Fruit fly (Drosophila melanogaster): ENCODE data around the gene CG33630.

The CG33630 gene

DNA sequence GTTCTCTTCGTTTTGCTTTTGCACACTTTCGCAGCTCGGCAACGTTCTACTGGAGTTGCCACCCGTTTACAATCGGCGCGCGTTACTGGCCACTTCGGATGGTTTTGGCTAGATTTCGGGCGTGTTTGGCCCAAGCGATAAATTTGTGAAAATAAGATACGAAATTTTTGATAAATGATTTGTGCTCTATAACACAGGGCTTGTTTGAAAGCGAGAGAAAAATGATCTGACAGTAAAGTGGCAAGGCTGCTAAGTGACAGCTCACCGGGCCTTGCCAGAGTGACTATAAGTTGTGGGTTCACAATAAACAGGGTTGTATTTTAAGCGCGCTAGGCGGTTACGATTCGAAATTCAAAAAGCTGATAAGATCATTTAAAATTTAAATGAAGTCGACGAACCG is 47.5 kb downstream of the CG33630 start, which contains the start of gene Fmr1 (continued):
- TF ChIP-seq Aef1 (GFP tag; IDR thresholded peaks at IDR 0.05) (peak; percentile 55), CG14710 (tag; optimal IDR thresholded peaks at IDR 0.05) (peak; percentile 87), CG1647 (GFP tag; optimal IDR thresholded peaks at IDR 0.05) (peak; percentile 53), CG4404 (GFP tag; IDR thresholded peaks at IDR 0.05) (no peak), CG14441 (GFP tag; IDR thresholded peaks at IDR 0.05) (peak; percentile 47; the same call in 1 of the 2 replicates), sima (GFP tag; optimal IDR thresholded peaks at IDR 0.05) (no peak), C15 (GFP tag; IDR thresholded peaks at IDR 0.05) (no peak), slp2 (GFP tag; optimal IDR thresholded peaks at IDR 0.05) (peak; percentile 49), gem (tag; optimal IDR thresholded peaks at IDR 0.05) (peak; percentile 51), CTCF (GFP tag; optimal IDR thresholded peaks at IDR 0.05) (peak; percentile 29), Adf1 (GFP tag; IDR thresholded peaks at IDR 0.05) (no peak), HmgD (GFP tag; optimal IDR thresholded peaks at IDR 0.05) (peak; percentile 54), CG31365 (tag; optimal IDR thresholded peaks at IDR 0.05) (no peak), NfI (GFP tag; optimal IDR thresholded peaks at IDR 0.05) (peak; percentile 67), CG43689 (GFP tag; IDR thresholded peaks at IDR 0.05) (no peak), CG18619 (GFP tag; optimal IDR thresholded peaks at IDR 0.05) (peak; percentile 31), Ets65A (GFP tag) (peak; percentile 96), CG4707 (GFP tag; optimal IDR thresholded peaks at IDR 0.05) (no peak), bbx (GFP tag; IDR thresholded peaks at IDR 0.05; ENCODE audit: partially characterized antibody) (no peak), corto (GFP tag; optimal IDR thresholded peaks at IDR 0.05) (no peak), CG3065 (GFP tag; optimal IDR thresholded peaks at IDR 0.05) (no peak), klu (GFP tag; IDR thresholded peaks at IDR 0.05) (0 out of 2 replicates have a peak, but pooled peaks have one; percentile 28), CG12942 (GFP tag; optimal IDR thresholded peaks at IDR 0.05) (peak; percentile 35), CG18011 (GFP tag; optimal IDR thresholded peaks at IDR 0.05) (peak; percentile 5), CG3838 (GFP tag; optimal IDR thresholded peaks at IDR 0.05) (no peak), chm (GFP tag; IDR thresholded peaks at IDR 0.05) (no peak), Spps (tag; optimal IDR thresholded peaks at IDR 0.05) (peak; percentile 10), psq (GFP tag; optimal IDR thresholded peaks at IDR 0.05) (peak; percentile 97), GATAe (GFP tag; conservative IDR thresholded peaks at IDR 0.05) (no peak), dmrt11E (tag; optimal IDR thresholded peaks at IDR 0.05) (peak; percentile 35), Mad (GFP tag; optimal IDR thresholded peaks at IDR 0.05) (peak; percentile 59), Optix (GFP tag; IDR thresholded peaks at IDR 0.05) (peak; percentile 41; the same call in 1 of the 3 replicates), CrebB (tag; optimal IDR thresholded peaks at IDR 0.05) (no peak), Myb (GFP tag; optimal IDR thresholded peaks at IDR 0.05) (peak; percentile 99), fru (optimal IDR thresholded peaks at IDR 0.05) (no peak), sqz (GFP tag; optimal IDR thresholded peaks at IDR 0.05) (no peak), TFAM (GFP tag; optimal IDR thresholded peaks at IDR 0.05) (no peak), Bgb (GFP tag; IDR thresholded peaks at IDR 0.05; ENCODE audit: partially characterized antibody) (no peak), ems (GFP tag; optimal IDR thresholded peaks at IDR 0.05) (peak; percentile 27), BtbVII (GFP tag; optimal IDR thresholded peaks at IDR 0.05) (no peak), ara (GFP tag; IDR thresholded peaks at IDR 0.05) (no peak), sob (GFP tag; IDR thresholded peaks at IDR 0.05) (0 out of 2 replicates have a peak, but pooled peaks have one; percentile 12), CG12299 (tag; optimal IDR thresholded peaks at IDR 0.05) (peak; percentile 42), Fer2 (tag; optimal IDR thresholded peaks at IDR 0.05) (peak; percentile 33), caup (GFP tag; optimal IDR thresholded peaks at IDR 0.05; ENCODE audit: severe bottlenecking) (no peak), Dp (GFP tag; optimal IDR thresholded peaks at IDR 0.05) (peak; percentile 99), mld (GFP tag; IDR thresholded peaks at IDR 0.05; ENCODE audit: partially characterized antibody) (no peak), hbn (GFP tag; IDR thresholded peaks at IDR 0.05; ENCODE audit: partially characterized antibody) (no peak), Atf-2 (GFP tag; optimal IDR thresholded peaks at IDR 0.05) (peak; percentile 29), Dfd (GFP tag; optimal IDR thresholded peaks at IDR 0.05) (no peak), CG15696 (tag; optimal IDR thresholded peaks at IDR 0.05) (peak; percentile 27), CG8478 (optimal IDR thresholded peaks at IDR 0.05) (no peak), CG32772 (GFP tag; IDR thresholded peaks at IDR 0.05) (no peak)

Data from whole organism, embryonic.